Worm (Caenorhabditis elegans): Measurements from ENCODE around the gene mig-21.

The mig-21 gene

DNA sequence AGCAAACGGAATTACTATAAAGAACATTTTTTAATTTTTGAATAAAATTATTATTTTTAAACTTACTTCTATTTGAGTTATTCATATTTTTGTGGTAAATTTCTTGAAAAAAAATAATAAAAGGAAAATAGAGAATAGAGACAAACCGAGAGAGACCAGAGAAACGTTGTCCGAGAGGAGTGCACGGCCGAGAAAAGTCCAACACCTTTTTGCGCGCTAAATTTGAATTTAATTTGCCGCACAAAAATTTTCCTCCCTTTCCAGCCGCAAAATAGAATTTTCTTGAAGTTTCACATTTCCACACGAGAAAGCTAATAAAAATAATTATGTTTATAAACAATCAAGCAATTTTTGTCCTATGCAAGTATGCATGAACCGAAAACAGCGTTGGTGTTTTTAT is 6.4 kb downstream of the mig-21 start, which contains the start of the genes F01F1.11 and F01F1.3:
F01F1.11 (minus strand) TSS at position 118 of the 400 bp plus-strand sequence.
F01F1.3 (plus strand) TSS at position 179 of the 400 bp plus-strand sequence.
- TF ChIP-seq unc-62 (GFP tag; optimal IDR thresholded peaks at IDR 0.05): no peak

DNA sequence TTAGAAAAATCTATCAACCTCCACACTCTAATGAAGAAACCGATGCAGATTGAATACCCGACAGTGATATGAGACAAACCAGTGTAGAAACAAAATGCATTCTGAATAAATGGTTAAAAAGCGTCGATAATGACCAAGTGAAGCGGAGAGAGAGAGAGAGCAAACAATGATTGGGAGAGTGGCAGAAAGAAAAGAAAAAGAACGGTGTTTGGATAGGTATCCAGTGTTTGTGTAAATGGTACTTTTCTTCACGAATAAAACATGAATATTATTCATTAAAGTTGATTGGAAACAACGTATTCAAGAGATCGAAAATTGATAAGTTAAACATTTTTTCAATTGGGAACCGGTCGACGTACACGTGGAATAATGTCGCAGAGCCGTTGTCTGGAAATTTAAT is 8.8 kb downstream of the mig-21 start, which contains the start of gene F01F1.15:
F01F1.15 (minus strand) TSS at position 101 of the 400 bp plus-strand sequence.
- TF ChIP-seq unc-62 (GFP tag; optimal IDR thresholded peaks at IDR 0.05): no peak

DNA sequence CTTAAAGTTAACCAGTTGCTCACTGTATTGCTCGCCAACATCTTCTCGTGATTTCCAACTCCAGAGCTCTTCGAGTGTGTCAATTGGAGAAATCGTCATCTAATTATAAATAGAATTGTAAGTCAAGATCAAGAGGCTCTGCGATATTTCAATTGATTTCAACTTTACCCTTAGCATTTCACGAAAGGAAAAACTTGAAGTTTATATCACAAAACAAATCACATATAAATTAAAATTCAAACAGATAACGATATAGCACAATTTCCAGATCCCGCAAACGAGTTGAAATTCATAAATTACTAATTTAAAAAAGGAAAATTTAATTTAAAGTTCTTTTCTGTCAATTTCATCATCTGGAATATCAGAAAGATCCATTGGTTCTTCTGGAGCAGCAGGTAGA is 9.8 kb downstream of the mig-21 start, which contains the start of gene eng-1:
eng-1 (minus strand) TSS at position 101 of the 400 bp plus-strand sequence.
- no peak for TF ChIP-seq unc-62 (GFP tag; optimal IDR thresholded peaks at IDR 0.05)

DNA sequence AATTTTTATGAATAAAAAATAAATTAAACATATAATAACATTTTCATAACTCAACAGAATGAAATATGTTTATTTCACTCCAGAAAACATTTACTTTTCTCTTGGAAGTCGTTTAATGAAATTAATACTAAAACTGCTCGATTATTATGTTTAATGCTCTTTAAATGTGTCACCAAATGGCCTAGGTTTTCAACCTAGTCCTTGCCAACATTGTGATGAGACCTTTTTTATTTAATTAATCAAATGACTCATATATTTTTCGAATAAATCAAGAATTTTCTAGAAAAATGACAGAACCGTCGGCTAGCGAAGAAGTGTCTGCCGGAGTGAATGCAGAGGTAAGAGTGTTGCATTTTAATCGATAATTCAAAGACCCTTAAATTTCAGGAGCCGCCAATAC is 13.9 kb downstream of the mig-21 start, which contains the start of gene rabn-5:
rabn-5 (plus strand) TSS at position 284 of the 400 bp plus-strand sequence.
- TF ChIP-seq unc-62 (GFP tag; optimal IDR thresholded peaks at IDR 0.05): no peak

DNA sequence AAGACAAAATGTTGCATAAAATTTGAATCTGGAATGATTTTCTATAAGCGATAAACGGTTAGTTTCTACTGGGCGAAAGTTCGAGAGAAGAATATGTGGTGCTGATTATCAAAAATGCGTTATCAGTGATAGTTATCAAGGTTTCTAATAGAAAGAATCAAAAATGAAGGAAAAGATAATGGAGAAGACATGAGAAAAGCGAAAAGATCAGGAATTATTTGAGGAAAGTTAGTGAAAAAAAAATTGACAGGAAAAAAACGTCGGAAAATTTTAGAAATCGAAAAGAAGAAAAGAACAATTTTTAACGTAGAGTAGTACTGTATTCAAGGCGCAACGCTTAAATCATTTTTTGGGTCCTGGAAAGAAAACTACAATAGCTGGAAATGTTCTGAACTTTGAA is 14.4 kb downstream of the mig-21 start, which contains the start of gene dnpp-1:
dnpp-1 (minus strand) TSS at position 30 of the 400 bp plus-strand sequence.
- no peak for TF ChIP-seq unc-62 (GFP tag; optimal IDR thresholded peaks at IDR 0.05)

DNA sequence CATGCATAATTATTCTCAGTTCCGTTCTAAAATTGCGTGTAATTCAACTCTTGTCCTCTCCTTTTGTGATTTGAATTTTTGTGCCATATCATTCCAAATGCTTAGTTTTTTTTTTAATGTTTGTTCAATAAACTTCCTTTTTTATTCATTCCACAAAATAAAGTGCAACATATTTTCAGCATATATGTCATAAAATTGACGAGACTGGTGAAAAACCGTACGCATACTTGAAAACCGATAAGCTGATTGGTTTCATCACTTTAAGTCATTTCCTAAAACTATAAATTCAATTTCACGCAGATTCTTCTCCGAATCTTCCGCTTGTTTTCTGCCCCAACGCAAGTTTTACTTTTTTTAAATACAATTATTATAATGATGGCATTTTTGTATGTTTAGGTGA is 19.2 kb downstream of the mig-21 start, which contains the start of gene dpf-4:
dpf-4 (plus strand) TSS at position 301 of the 400 bp plus-strand sequence.
- no peak for TF ChIP-seq unc-62 (GFP tag; optimal IDR thresholded peaks at IDR 0.05)

DNA sequence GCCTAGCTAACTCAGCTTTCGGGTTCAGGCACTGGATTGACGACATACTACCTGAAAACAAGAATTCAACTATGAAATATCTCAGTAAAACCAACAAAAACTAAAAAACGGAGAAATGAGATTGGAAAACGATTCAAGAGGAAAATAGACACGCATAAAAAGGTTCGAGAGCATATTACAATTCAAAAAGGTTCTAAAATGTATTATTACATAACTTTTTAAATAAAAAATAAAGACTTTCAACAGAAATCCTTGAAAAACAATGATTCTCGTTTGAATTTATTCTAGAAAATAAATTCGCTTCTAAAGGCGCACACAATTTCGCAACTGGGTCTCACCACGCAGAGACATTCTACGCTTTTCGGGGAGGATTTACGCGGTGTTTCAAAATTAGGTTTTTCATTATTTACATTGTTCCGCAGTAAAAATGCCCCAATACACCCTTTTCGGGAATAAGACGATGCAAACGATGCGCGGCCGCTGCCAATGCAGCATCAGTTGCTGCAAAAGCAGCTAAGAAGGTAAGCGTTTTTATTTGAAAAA is 22.5 kb downstream of the mig-21 start, which contains the start of the genes cct-6 and alh-9:
cct-6 (minus strand) TSS at position 51 of the 543 bp plus-strand sequence.
alh-9 (plus strand) TSS at position 382 of the 543 bp plus-strand sequence.
- TF ChIP-seq unc-62 (GFP tag; optimal IDR thresholded peaks at IDR 0.05): no peak

DNA sequence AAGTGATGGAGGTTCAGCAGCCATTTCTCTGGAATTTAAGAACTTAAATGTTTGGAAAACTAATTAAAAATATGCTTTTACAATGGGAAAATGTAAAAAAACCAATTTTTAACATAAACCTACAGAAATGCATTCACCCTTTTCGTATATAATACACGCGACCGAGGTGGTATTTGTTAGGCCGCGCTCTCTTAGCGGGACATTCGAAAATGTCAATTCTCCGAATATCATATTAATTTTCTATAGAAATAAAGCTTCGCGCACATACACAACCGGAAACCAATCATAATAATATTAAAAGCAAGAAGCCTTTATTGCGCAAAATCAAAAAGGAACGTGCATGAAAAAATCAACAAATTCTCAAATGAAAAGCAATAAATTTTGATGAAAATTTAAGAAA is 24.9 kb downstream of the mig-21 start, which contains the start of gene ddx-23:
ddx-23 (minus strand) TSS at position 30 of the 400 bp plus-strand sequence.
- TF ChIP-seq unc-62 (GFP tag; optimal IDR thresholded peaks at IDR 0.05): no peak

DNA sequence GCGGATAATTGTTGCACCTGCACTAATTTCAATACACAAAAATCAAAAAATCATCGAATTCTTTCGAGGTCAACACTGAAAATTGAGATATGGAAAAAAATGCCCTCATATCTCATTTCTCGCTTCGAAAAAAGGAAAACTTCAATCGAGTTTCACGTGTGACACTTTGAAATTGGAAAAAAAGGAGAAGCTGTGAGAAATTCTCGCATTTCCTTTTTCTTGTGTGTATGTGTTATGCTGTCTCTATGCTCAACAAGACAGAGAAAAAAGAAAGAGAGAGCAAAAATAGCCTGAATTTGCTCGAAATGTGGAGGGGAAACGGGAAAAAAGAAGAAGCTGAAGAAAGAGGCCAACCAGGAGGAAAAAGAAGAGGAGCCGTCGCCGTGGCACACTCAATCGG is 31.8 kb downstream of the mig-21 start:
- TF ChIP-seq unc-62 (GFP tag; optimal IDR thresholded peaks at IDR 0.05): no peak

DNA sequence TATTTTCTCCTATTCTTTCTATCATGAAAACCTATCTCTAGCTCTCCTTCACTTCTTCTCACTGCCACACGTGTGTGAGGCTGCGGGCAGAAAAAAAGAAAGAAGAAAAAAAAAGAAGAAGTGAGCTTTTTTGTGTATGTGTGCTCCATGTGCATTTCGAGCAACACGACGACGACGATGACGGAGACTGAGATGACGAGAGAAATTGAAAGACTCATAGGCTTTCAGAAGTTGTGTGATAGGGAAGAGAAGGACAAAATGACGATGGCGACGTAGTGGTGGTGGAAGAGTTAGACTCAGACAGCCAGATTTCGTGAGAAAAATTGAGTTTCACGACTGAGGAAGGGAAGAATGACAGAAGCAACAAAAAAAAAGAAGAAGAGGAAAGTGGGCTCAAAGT is 32.7 kb downstream of the mig-21 start:
- no peak for TF ChIP-seq unc-62 (GFP tag; optimal IDR thresholded peaks at IDR 0.05)

DNA sequence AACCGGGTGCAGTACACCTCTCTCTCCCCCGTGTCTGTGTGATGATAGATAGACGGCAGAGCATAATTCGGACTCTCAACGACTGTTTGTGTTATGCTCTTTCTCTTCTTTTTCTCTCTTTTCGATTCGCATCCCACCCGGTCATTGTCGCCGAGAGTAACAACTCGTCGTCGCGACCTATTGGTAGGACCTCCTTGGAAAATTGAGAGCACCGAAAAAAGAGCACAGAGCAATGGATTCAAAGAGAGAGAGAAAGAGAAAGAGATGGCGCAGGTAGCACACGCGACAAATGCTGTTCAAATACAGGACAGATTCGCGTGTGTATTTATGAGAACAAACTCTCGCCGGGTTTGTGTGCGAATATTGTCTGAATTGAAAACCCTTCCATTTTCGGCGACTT is 34.5 kb downstream of the mig-21 start:
- TF ChIP-seq unc-62 (GFP tag; optimal IDR thresholded peaks at IDR 0.05): no peak

DNA sequence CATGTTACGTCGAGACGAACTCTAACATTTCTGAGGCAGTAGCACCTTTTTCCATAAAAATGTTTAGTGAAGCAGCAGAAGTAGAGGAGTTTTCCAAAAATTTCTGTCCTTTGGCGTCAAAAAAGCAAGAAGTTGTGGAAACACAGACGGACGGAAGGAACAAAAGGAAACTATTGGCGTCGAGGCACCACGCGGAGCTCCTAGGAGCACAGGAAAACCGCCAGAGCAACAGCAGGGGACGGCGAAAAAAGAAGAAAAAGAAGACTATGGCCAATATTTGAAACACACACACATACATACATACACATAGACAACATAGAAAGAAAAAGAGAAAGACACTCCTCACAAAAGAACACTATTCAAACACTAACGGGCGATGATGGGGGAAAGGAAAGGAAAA is 35.3 kb downstream of the mig-21 start:
- TF ChIP-seq unc-62 (GFP tag; optimal IDR thresholded peaks at IDR 0.05): no peak

DNA sequence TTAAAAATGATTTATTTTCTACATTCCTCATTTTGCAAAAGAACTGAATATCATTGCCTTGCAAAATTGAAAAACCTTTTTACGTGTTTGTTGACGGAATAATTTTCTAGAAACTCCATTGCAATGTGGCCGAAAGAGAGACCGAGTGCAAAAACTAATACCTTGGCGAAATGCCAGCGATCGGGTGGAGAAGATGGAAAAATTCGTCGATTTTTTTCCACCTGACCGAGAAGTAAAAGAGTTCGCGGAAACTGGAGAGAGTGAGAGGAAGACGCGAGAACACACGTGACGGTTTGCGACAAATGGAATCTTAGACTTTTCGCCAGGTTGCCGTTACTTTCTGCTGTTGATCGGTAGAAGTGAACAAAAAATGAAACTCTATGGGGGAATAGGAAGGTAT is 36.5 kb downstream of the mig-21 start:
- no peak for TF ChIP-seq unc-62 (GFP tag; optimal IDR thresholded peaks at IDR 0.05)

DNA sequence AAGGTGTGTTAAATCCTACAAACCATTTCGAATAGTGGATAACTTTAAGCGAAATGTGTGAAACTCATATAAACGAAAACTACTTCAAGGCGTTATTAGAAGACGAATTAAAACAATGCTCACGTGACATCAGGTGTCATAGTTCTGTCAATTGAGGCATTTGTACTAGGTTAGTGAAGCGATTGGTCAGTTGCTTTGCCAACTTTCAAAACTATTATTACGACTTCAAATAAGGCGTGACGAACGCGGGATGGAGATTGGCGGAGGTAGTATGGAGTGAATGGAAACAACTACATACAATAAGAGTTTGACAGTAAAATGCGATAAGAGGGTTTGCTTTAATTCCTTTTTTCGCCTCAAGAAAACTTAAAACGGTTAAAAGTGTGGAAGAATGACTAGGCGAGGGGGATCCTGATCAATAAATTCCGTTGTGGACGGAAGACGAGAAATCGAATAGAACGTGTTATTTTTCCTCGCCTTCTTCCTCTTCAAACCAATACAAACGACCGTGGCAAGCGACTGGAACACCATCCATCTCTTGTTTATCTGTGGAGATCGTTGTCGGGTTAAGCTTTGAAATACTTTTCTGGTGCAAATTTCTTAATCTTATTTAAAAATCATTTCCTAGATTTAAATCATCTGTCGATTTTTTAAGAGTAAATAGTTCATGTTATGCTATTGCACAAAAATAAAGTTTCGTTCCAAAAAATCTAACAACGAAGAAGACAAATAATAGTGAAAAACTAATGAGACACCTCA is 37.2 kb downstream of the mig-21 start:
- TF ChIP-seq unc-62 (GFP tag; optimal IDR thresholded peaks at IDR 0.05): no peak

DNA sequence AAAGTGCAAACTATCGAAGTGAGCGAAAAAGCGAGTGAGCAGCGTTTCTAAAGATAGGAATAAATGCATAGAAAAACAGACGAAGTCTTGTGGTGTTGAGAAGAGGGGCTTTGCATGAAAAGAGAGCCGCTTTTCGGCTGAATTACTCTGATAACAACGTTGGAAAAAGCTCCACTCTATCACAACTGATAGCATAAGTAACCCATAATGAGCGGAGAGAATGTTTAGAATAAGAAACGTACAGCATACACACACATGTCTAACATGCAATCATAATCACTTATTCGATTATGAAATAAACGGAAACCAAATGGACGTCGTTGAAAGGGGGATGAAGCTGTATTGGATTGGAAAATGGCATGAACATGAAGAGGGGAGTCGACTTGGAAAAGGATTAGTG is 37.9 kb downstream of the mig-21 start:
- TF ChIP-seq unc-62 (GFP tag; optimal IDR thresholded peaks at IDR 0.05): no peak

DNA sequence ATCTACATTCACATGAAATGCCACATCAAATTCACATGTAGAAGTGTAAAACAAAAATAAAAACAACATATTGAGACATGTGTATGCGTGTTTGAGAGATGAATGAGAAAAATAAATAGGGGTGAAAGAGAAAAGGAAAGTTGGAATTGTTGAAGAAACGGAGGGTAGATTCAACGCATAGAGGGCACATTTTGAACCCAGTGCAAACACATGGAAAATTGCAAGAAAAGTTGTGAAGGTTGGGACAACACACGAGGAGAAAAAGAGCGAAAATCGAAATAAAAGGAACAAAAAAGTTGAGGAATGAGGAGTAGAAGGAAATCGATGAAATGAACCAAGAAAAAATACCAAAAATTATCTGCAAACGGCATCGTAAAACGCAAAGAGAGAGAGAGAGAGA is 38.6 kb downstream of the mig-21 start:
- TF ChIP-seq unc-62 (GFP tag; optimal IDR thresholded peaks at IDR 0.05): no peak

DNA sequence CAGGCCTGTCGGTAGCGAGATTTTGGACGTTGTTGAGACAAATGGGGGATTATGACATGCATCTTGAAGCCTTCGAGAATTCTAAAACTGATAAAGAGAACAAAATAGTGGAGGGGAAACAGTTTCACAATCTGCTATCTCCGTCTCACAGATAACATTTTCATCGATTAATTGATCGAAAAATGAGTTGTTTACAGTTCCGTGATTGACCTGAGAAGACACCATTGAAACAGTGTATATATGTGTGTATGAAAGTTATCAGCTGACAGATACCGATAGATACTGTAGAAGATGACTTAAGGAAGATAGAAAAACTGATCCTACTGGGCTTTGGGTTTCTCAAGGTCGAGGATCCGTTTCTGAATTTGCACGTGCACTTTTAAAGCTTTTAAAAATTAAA is 39.0 kb downstream of the mig-21 start:
- no peak for TF ChIP-seq unc-62 (GFP tag; optimal IDR thresholded peaks at IDR 0.05)
